ENCODE assay signal across 6 worm cellular contexts in the genomic region with DNA sequence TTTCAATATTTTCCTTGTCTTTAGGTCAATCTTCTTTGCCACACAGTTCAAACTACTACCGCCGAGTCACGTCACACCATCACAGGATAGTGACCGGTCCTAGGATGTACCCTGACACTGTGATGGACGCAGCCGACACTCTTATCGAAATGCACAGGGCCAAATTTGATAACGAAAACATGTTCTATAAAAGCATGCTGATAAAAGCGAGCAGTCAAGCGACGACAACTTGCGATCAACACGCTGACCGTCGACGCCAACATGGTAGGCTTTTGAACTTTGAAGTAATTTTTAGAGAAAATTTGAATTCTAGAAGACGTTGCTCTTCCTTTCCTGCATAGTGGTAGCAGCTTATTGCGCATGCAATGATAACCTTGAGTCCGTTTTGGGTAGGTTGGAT.
TF ChIP-seq lines count a peak whose summit lies in the region.

A gene (plus strand): TSS at position 217 of the 400 bp plus-strand sequence.

TF ChIP-seq in whole organism, L1 larva, 84 proteins besides CTCF, POLR2A, EP300 and RAD21:
- TF ChIP-seq efl-1 (optimal IDR thresholded peaks at IDR 0.05; lab: Kevin White, UChicago) (no peak), efl-1 (GFP tag; optimal IDR thresholded peaks at IDR 0.05 in 1 of 2; lab: Kevin White, UChicago) (peak in 1 of 2 experiments; percentile 73), ceh-90 (tag; optimal IDR thresholded peaks at IDR 0.05; lab: Kevin White, UChicago) (no peak), lin-35 (GFP tag; optimal IDR thresholded peaks at IDR 0.05; lab: Kevin White, UChicago) (peak in 1 of 2 experiments; percentile 43), elt-2 (tag; optimal IDR thresholded peaks at IDR 0.05; lab: Kevin White, UChicago) (peak; percentile 89), mep-1 (tag; optimal IDR thresholded peaks at IDR 0.05; lab: Kevin White, UChicago) (no peak), lin-14 (GFP tag; optimal IDR thresholded peaks at IDR 0.05; lab: Kevin White, UChicago) (peak; percentile 0), jun-1 (tag; optimal IDR thresholded peaks at IDR 0.05; lab: Kevin White, UChicago) (peak; percentile 5), fos-1 (tag; optimal IDR thresholded peaks at IDR 0.05; lab: Kevin White, UChicago) (no peak), mdl-1 (tag; optimal IDR thresholded peaks at IDR 0.05; lab: Kevin White, UChicago) (peak in 1 of 2 experiments; percentile 9)

TF ChIP-seq in whole organism, L2 larva, 48 proteins besides CTCF, POLR2A, EP300 and RAD21:
- no peak for TF ChIP-seq aly-2 (tag; optimal IDR thresholded peaks at IDR 0.05; lab: Kevin White, UChicago)
- TF ChIP-seq sma-9 (GFP tag; optimal IDR thresholded peaks at IDR 0.05; lab: Kevin White, UChicago), result peak; percentile 11
- no peak for TF ChIP-seq sma-9 (tag; optimal IDR thresholded peaks at IDR 0.05; lab: Kevin White, UChicago)
- peak; percentile 8 for TF ChIP-seq gmeb-1 (tag; optimal IDR thresholded peaks at IDR 0.05; lab: Kevin White, UChicago)
- TF ChIP-seq elt-1 (tag; optimal IDR thresholded peaks at IDR 0.05; lab: Kevin White, UChicago), result no peak
- TF ChIP-seq nhr-25 (tag; optimal IDR thresholded peaks at IDR 0.05; lab: Kevin White, UChicago), result no peak
- TF ChIP-seq F13H6.1 (tag; optimal IDR thresholded peaks at IDR 0.05; lab: Kevin White, UChicago), result peak; percentile 61
- no peak for TF ChIP-seq alr-1 (tag; optimal IDR thresholded peaks at IDR 0.05; lab: Kevin White, UChicago)
- TF ChIP-seq nhr-10 (tag; optimal IDR thresholded peaks at IDR 0.05; lab: Kevin White, UChicago), result no peak
- peak; percentile 10 for TF ChIP-seq crh-2 (tag; optimal IDR thresholded peaks at IDR 0.05; lab: Kevin White, UChicago)
- peak; percentile 49 for TF ChIP-seq fos-1 (tag; optimal IDR thresholded peaks at IDR 0.05; lab: Kevin White, UChicago)
- no peak for TF ChIP-seq Y55F3AM.14 (GFP tag; optimal IDR thresholded peaks at IDR 0.05; lab: Kevin White, UChicago)
TF ChIP-seq in whole organism, L2 larva: peak in this region for 5.

TF ChIP-seq in whole organism, L3 larva, 47 proteins besides CTCF, POLR2A, EP300 and RAD21:
- no peak for TF ChIP-seq tbx-2 (tag; optimal IDR thresholded peaks at IDR 0.05; lab: Kevin White, UChicago)
- TF ChIP-seq nhr-67 (tag; optimal IDR thresholded peaks at IDR 0.05; lab: Kevin White, UChicago), result no peak
- peak; percentile 93 for TF ChIP-seq elt-2 (tag; optimal IDR thresholded peaks at IDR 0.05; lab: Kevin White, UChicago)
- peak; percentile 21 for TF ChIP-seq pha-4 (tag; optimal IDR thresholded peaks at IDR 0.05; lab: Kevin White, UChicago)
- peak; percentile 88 for TF ChIP-seq pqm-1 (tag; optimal IDR thresholded peaks at IDR 0.05; lab: Kevin White, UChicago)
- no peak for TF ChIP-seq eor-1 (tag; optimal IDR thresholded peaks at IDR 0.05; lab: Kevin White, UChicago)
- no peak for TF ChIP-seq fkh-10 (GFP tag; optimal IDR thresholded peaks at IDR 0.05; lab: Kevin White, UChicago)
- TF ChIP-seq unc-62 (GFP tag; optimal IDR thresholded peaks at IDR 0.05; lab: Kevin White, UChicago), result no peak
- no peak for TF ChIP-seq mml-1 (tag; optimal IDR thresholded peaks at IDR 0.05; lab: Kevin White, UChicago)
- no peak for TF ChIP-seq ceh-9 (tag; optimal IDR thresholded peaks at IDR 0.05; lab: Kevin White, UChicago)
- no peak for TF ChIP-seq mdl-1 (tag; optimal IDR thresholded peaks at IDR 0.05; lab: Kevin White, UChicago)
- TF ChIP-seq snpc-4 (tag; optimal IDR thresholded peaks at IDR 0.05; lab: Kevin White, UChicago), result no peak
- TF ChIP-seq jun-1 (tag; optimal IDR thresholded peaks at IDR 0.05; lab: Kevin White, UChicago), result no peak
- TF ChIP-seq nfya-1 (tag; optimal IDR thresholded peaks at IDR 0.05; lab: Kevin White, UChicago; ENCODE audit: insufficient read depth), result no peak
- no peak for TF ChIP-seq ceh-82 (tag; optimal IDR thresholded peaks at IDR 0.05; lab: Kevin White, UChicago)
- TF ChIP-seq nhr-23 (tag; optimal IDR thresholded peaks at IDR 0.05; lab: Kevin White, UChicago), result no peak
- no peak for TF ChIP-seq elt-1 (tag; optimal IDR thresholded peaks at IDR 0.05; lab: Kevin White, UChicago)
- no peak for TF ChIP-seq R02D3.7 (tag; optimal IDR thresholded peaks at IDR 0.05; lab: Kevin White, UChicago)
TF ChIP-seq in whole organism, L3 larva: peak in this region for 3.

TF ChIP-seq in whole organism, L4 larva, 104 proteins besides CTCF, POLR2A, EP300 and RAD21 (continues in another document):
- TF ChIP-seq daf-19 (GFP tag; conservative IDR thresholded peaks at IDR 0.05; lab: Robert Waterston, UW) (no peak), lin-15B (tag; optimal IDR thresholded peaks at IDR 0.05; lab: Kevin White, UChicago) (no peak), daf-16 (GFP tag; optimal IDR thresholded peaks at IDR 0.05; lab: Kevin White, UChicago) (peak in 1 of 2 experiments; percentile 14), daf-16 (tag; optimal IDR thresholded peaks at IDR 0.05; lab: Kevin White, UChicago) (peak; percentile 93), tra-1 (GFP tag; IDR thresholded peaks at IDR 0.05; lab: Robert Waterston, UW) (peak; percentile 52; the same call in 1 of the 2 replicates), nhr-102 (tag; optimal IDR thresholded peaks at IDR 0.05; lab: Kevin White, UChicago) (peak; percentile 53), madf-9 (GFP tag; conservative IDR thresholded peaks at IDR 0.05; lab: Robert Waterston, UW) (no peak), dve-1 (tag; optimal IDR thresholded peaks at IDR 0.05; lab: Kevin White, UChicago; ENCODE audit: insufficient read depth) (peak; percentile 65), mxl-2 (GFP tag; conservative IDR thresholded peaks at IDR 0.05; lab: Robert Waterston, UW) (no peak), D1046.2 (GFP tag; IDR thresholded peaks at IDR 0.05; lab: Robert Waterston, UW) (no peak), aha-1 (tag; lab: Kevin White, UChicago) (no peak), nhr-111 (GFP tag; optimal IDR thresholded peaks at IDR 0.05; lab: Kevin White, UChicago) (no peak), nhr-42 (GFP tag; IDR thresholded peaks at IDR 0.05; lab: Robert Waterston, UW) (0 out of 2 replicates have a peak, but pooled peaks have one; percentile 23), lin-39 (tag; optimal IDR thresholded peaks at IDR 0.05; lab: Kevin White, UChicago) (no peak), mdt-29 (GFP tag; IDR thresholded peaks at IDR 0.05; lab: Robert Waterston, UW) (peak; percentile 55; the same call in 1 of the 2 replicates), spr-3 (GFP tag; optimal IDR thresholded peaks at IDR 0.05; lab: Kevin White, UChicago) (no peak), dmd-6 (GFP tag; IDR thresholded peaks at IDR 0.05; lab: Robert Waterston, UW) (peak; percentile 78)

TF ChIP-seq in whole organism, late embryonic, 69 proteins besides CTCF, POLR2A, EP300 and RAD21:
- TF ChIP-seq elt-2 (tag; optimal IDR thresholded peaks at IDR 0.05; lab: Kevin White, UChicago), result peak; percentile 98
- no peak for TF ChIP-seq ets-4 (tag; optimal IDR thresholded peaks at IDR 0.05; lab: Kevin White, UChicago)
TF ChIP-seq in whole organism, late embryonic: peak in this region for 1.

TF ChIP-seq in whole organism, young adult, 124 proteins besides CTCF, POLR2A, EP300 and RAD21:
- peak; percentile 47 for TF ChIP-seq tbp1 (GFP tag; optimal IDR thresholded peaks at IDR 0.05; lab: Kevin White, UChicago)
- peak; percentile 69 for TF ChIP-seq ztf-22 (GFP tag; optimal IDR thresholded peaks at IDR 0.05; lab: Kevin White, UChicago)
- TF ChIP-seq nhr-80 (tag; optimal IDR thresholded peaks at IDR 0.05; lab: Kevin White, UChicago), result peak; percentile 76
- TF ChIP-seq snpc-4 (GFP tag; optimal IDR thresholded peaks at IDR 0.05; lab: Kevin White, UChicago), result no peak
- peak in 2 of 4 experiments; percentile 1 to 71 for TF ChIP-seq snpc-4 (tag; optimal IDR thresholded peaks at IDR 0.05; lab: Kevin White, UChicago)
- no peak for TF ChIP-seq B0019.2 (GFP tag; conservative IDR thresholded peaks at IDR 0.05; lab: Robert Waterston, UW)
- no peak for TF ChIP-seq ekl-4 (GFP tag; IDR thresholded peaks at IDR 0.05; lab: Robert Waterston, UW)
- no peak for TF ChIP-seq dpff-1 (tag; optimal IDR thresholded peaks at IDR 0.05; lab: Kevin White, UChicago)
